Fruit fly (Drosophila melanogaster) whole organism, embryonic: Measurements from ENCODE around the gene zfh2.

Experiments
- Asciz ChIP-seq: fragments of 200-800 bp; sonication (Bioruptor generic); optimal IDR thresholded peaks from 2 replicates; lab custom pipeline; 2017; ENCODE audit warnings: missing biosample characterization, mild to moderate bottlenecking, missing genetic modification characterization, missing genetic modification reagents
- CG10462 ChIP-seq: fragments of 200-800 bp; sonication (Bioruptor generic); optimal IDR thresholded peaks from 2 replicates; lab custom pipeline; 2016; ENCODE audit warnings: missing biosample characterization, missing genetic modification characterization
- CG11247 ChIP-seq: fragments of 200-800 bp; sonication (Bioruptor generic); IDR thresholded peaks from 2 replicates; pipeline ENCODE4 v1.3.6; 2022; ENCODE audit warnings: missing biosample characterization, missing genetic modification characterization
- CG11695 ChIP-seq: fragments of 200-800 bp; sonication (Bioruptor generic); IDR thresholded peaks from 3 replicates; pipeline ENCODE4 v1.3.6; 2022; ENCODE audit warnings: missing biosample characterization, missing genetic modification characterization
- CG12071 ChIP-seq: fragments of 200-800 bp; sonication (Bioruptor generic); optimal IDR thresholded peaks from 3 replicates; lab custom pipeline; 2018; ENCODE audit warnings: missing biosample characterization, mild to moderate bottlenecking, missing genetic modification characterization
- CG12219 ChIP-seq: fragments of 200-800 bp; sonication (Bioruptor generic); optimal IDR thresholded peaks from 3 replicates; lab custom pipeline; 2018; ENCODE audit warnings: missing biosample characterization, mild to moderate bottlenecking, missing genetic modification characterization
- CG12659 ChIP-seq: fragments of 200-800 bp; sonication (Bioruptor generic); optimal IDR thresholded peaks from 3 replicates; lab custom pipeline; 2017; ENCODE audit warnings: mild to moderate bottlenecking, missing biosample characterization, missing genetic modification reagents, missing genetic modification characterization
- CG12769 ChIP-seq: fragments of 200-800 bp; sonication (Bioruptor generic); optimal IDR thresholded peaks from 2 replicates; lab custom pipeline; 2019; ENCODE audit warnings: missing biosample characterization, mild to moderate bottlenecking, missing genetic modification characterization, moderate library complexity
- CG14860 ChIP-seq: fragments of 200-800 bp; sonication (Bioruptor generic); IDR thresholded peaks from 3 replicates; pipeline ENCODE4 v1.3.6; 2022; ENCODE audit warnings: missing biosample characterization, missing genetic modification characterization; ENCODE audit not compliant: partially characterized antibody
- CG1603 ChIP-seq: fragments of 200-800 bp; sonication (Bioruptor generic); optimal IDR thresholded peaks from 2 replicates; lab custom pipeline; 2019; ENCODE audit warnings: missing biosample characterization, mild to moderate bottlenecking, missing genetic modification characterization, moderate library complexity
- CG16813 ChIP-seq: fragments of 200-800 bp; sonication (Bioruptor generic); IDR thresholded peaks from 3 replicates; pipeline ENCODE4 v1.3.6; 2022; ENCODE audit warnings: missing biosample characterization, missing genetic modification characterization; ENCODE audit not compliant: partially characterized antibody
- CG17568 ChIP-seq: fragments of 200-800 bp; sonication (Bioruptor generic); optimal IDR thresholded peaks from 2 replicates; lab custom pipeline; 2018; ENCODE audit warnings: missing biosample characterization, mild to moderate bottlenecking, missing genetic modification characterization, moderate library complexity
- CG1792 ChIP-seq: fragments of 200-800 bp; sonication (Bioruptor generic); optimal IDR thresholded peaks from 2 replicates; lab custom pipeline; 2016; ENCODE audit warnings: missing biosample characterization, missing genetic modification characterization
- CG1832 ChIP-seq: fragments of 200-800 bp; sonication (Bioruptor generic); optimal IDR thresholded peaks from 2 replicates; lab custom pipeline; 2017; ENCODE audit warnings: missing biosample characterization, mild to moderate bottlenecking, missing genetic modification characterization, inconsistent platforms
- CG18599 ChIP-seq: fragments of 200-800 bp; sonication (Bioruptor generic); optimal IDR thresholded peaks from 3 replicates; lab custom pipeline; 2017; ENCODE audit warnings: missing biosample characterization, missing genetic modification characterization, mild to moderate bottlenecking, moderate library complexity, missing genetic modification reagents
- CG18619 ChIP-seq: fragments of 200-800 bp; sonication (Bioruptor generic); optimal IDR thresholded peaks from 3 replicates; lab custom pipeline; 2017; ENCODE audit warnings: missing biosample characterization, mild to moderate bottlenecking, missing genetic modification characterization
- CG2712 ChIP-seq: fragments of 200-800 bp; optimal IDR thresholded peaks from 3 replicates; lab custom pipeline; 2019; ENCODE audit warnings: missing biosample characterization, mild to moderate bottlenecking, missing genetic modification characterization, moderate library complexity
- CG31388 ChIP-seq: fragments of 200-800 bp; sonication (Bioruptor generic); optimal IDR thresholded peaks from 2 replicates; lab custom pipeline; 2016; ENCODE audit warnings: missing biosample characterization, missing genetic modification characterization
- CG32767 ChIP-seq: fragments of 200-800 bp; sonication (Bioruptor generic); IDR thresholded peaks from 2 replicates; pipeline ENCODE4 v1.3.6; 2022; ENCODE audit warnings: missing biosample characterization, missing genetic modification characterization
- CG4730 ChIP-seq: fragments of 200-800 bp; sonication (Bioruptor generic); IDR thresholded peaks from 2 replicates; pipeline ENCODE4 v1.3.6; 2022; ENCODE audit warnings: missing biosample characterization, missing genetic modification characterization
- CG5953 ChIP-seq: fragments of 200-800 bp; sonication (Bioruptor generic); IDR thresholded peaks from 2 replicates; pipeline ENCODE4 v1.3.6; 2022; ENCODE audit warnings: missing biosample characterization, missing genetic modification characterization
- CG7745 ChIP-seq: fragments of 200-800 bp; sonication (Bioruptor generic); optimal IDR thresholded peaks from 2 replicates; lab custom pipeline; 2018; ENCODE audit warnings: missing biosample characterization, mild to moderate bottlenecking, missing genetic modification characterization, moderate library complexity
- CG7839 ChIP-seq: fragments of 200-800 bp; sonication (Bioruptor generic); optimal IDR thresholded peaks from 3 replicates; lab custom pipeline; 2018; ENCODE audit warnings: missing biosample characterization, mild to moderate bottlenecking, missing genetic modification characterization, moderate library complexity
- CG8478 ChIP-seq: fragments of >200 bp; optimal IDR thresholded peaks from 2 replicates; lab custom pipeline; 2018
- CG9437 ChIP-seq: fragments of 200-800 bp; sonication (Bioruptor generic); optimal IDR thresholded peaks from 2 replicates; lab custom pipeline; 2018; ENCODE audit warnings: missing biosample characterization, mild to moderate bottlenecking, missing genetic modification characterization
- CG9876 ChIP-seq: fragments of 200-800 bp; sonication (Bioruptor generic); optimal IDR thresholded peaks from 2 replicates; lab custom pipeline; 2016; ENCODE audit warnings: missing biosample characterization, missing genetic modification characterization
- CTCF ChIP-seq: fragments of 200-800 bp; sonication (Bioruptor generic); optimal IDR thresholded peaks from 2 replicates; lab custom pipeline; 2017; ENCODE audit warnings: missing biosample characterization, mild to moderate bottlenecking, missing genetic modification characterization, moderate library complexity
- D ChIP-seq, 2 experiments: fragments of 200-800 bp in 1 of 2; fragments of >200 bp in 1 of 2; sonication (Bioruptor generic) in 1 of 2; optimal IDR thresholded peaks; 2 replicates in 1 of 2; 3 replicates in 1 of 2; lab custom pipeline; 2017; ENCODE audit warnings: mild to moderate bottlenecking in 1 of 2, missing biosample characterization in 1 of 2, missing genetic modification characterization in 1 of 2, missing genetic modification reagents in 1 of 2
- Dfd ChIP-seq, 2 experiments: fragments of >200 bp; optimal IDR thresholded peaks; 2 replicates each; lab custom pipeline; 2017; ENCODE audit warnings: missing biosample characterization in 2 of 2, missing genetic modification characterization in 2 of 2
- Doc2 ChIP-seq: fragments of 200-800 bp; sonication (Bioruptor generic); IDR thresholded peaks from 2 replicates; pipeline ENCODE4 v1.3.6; 2022; ENCODE audit warnings: missing biosample characterization, missing genetic modification characterization
- Dref ChIP-seq: fragments of 200-800 bp; sonication (Bioruptor generic); IDR thresholded peaks from 2 replicates; pipeline ENCODE4 v1.3.6; 2022; ENCODE audit warnings: missing biosample characterization, missing genetic modification characterization
- Fer1 ChIP-seq: fragments of 200-800 bp; sonication (Bioruptor generic); optimal IDR thresholded peaks from 2 replicates; lab custom pipeline; 2017; ENCODE audit warnings: missing biosample characterization, mild to moderate bottlenecking, missing genetic modification characterization
- Gsc ChIP-seq: fragments of 200-800 bp; sonication (Bioruptor generic); IDR thresholded peaks from 2 replicates; pipeline ENCODE4 v1.3.6; 2022; ENCODE audit warnings: missing biosample characterization, missing genetic modification characterization
- H2.0 ChIP-seq: fragments of 200-800 bp; sonication (Bioruptor generic); IDR thresholded peaks from 2 replicates; pipeline ENCODE4 v1.3.6; 2022; ENCODE audit warnings: missing biosample characterization, missing genetic modification characterization
- MTF-1 ChIP-seq: fragments of 200-800 bp; sonication (Bioruptor generic); optimal IDR thresholded peaks from 2 replicates; lab custom pipeline; 2018; ENCODE audit warnings: missing biosample characterization, mild to moderate bottlenecking, missing genetic modification characterization, borderline replicate concordance
- NFAT ChIP-seq: fragments of 200-800 bp; sonication (Bioruptor generic); IDR thresholded peaks from 2 replicates; pipeline ENCODE4 v1.3.6; 2022; ENCODE audit warnings: missing biosample characterization, missing genetic modification characterization
- Sox102F ChIP-seq: fragments of 200-800 bp; sonication (Bioruptor generic); optimal IDR thresholded peaks from 2 replicates; lab custom pipeline; 2018; ENCODE audit warnings: missing biosample characterization, mild to moderate bottlenecking, missing genetic modification characterization, moderate library complexity
- Ssrp ChIP-seq: fragments of 200-800 bp; sonication (Bioruptor generic); optimal IDR thresholded peaks from 2 replicates; lab custom pipeline; 2018; ENCODE audit warnings: missing biosample characterization, mild to moderate bottlenecking, missing genetic modification characterization, moderate library complexity
- Taf1 ChIP-seq: fragments of 200-800 bp; sonication (Bioruptor generic); IDR thresholded peaks from 2 replicates; pipeline ENCODE4 v1.3.6; 2022; ENCODE audit warnings: missing biosample characterization, missing genetic modification characterization
- Usf ChIP-seq: fragments of 200-800 bp; sonication (Bioruptor generic); optimal IDR thresholded peaks from 2 replicates; lab custom pipeline; 2017; ENCODE audit warnings: missing genotype, missing biosample characterization, missing genetic modification characterization
- ab ChIP-seq: fragments of 200-800 bp; sonication (Bioruptor generic); optimal IDR thresholded peaks from 2 replicates; lab custom pipeline; 2016; ENCODE audit warnings: missing biosample characterization, missing genetic modification characterization
- aop ChIP-seq: fragments of 200-800 bp; sonication (Bioruptor generic); IDR thresholded peaks from 2 replicates; pipeline ENCODE4 v1.3.6; 2022; ENCODE audit warnings: missing biosample characterization, missing genetic modification characterization
- dmrt99B ChIP-seq: fragments of 200-800 bp; sonication (Bioruptor generic); optimal IDR thresholded peaks from 2 replicates; lab custom pipeline; 2018; ENCODE audit warnings: missing biosample characterization, mild to moderate bottlenecking, missing genetic modification characterization, moderate library complexity
- mirr ChIP-seq: fragments of 200-800 bp; sonication (Bioruptor generic); optimal IDR thresholded peaks from 3 replicates; lab custom pipeline; 2018; ENCODE audit warnings: missing biosample characterization, mild to moderate bottlenecking, missing genetic modification characterization
- nau ChIP-seq: fragments of 200-800 bp; sonication (Bioruptor generic); optimal IDR thresholded peaks from 3 replicates; lab custom pipeline; 2017; ENCODE audit warnings: missing biosample characterization, mild to moderate bottlenecking, missing genetic modification characterization, missing genetic modification reagents
- pho ChIP-seq: fragments of 200-800 bp; sonication (Bioruptor generic); optimal IDR thresholded peaks from 2 replicates; lab custom pipeline; 2016; ENCODE audit warnings: missing biosample characterization, missing genetic modification characterization
- psq ChIP-seq: fragments of 200-800 bp; sonication (Bioruptor generic); optimal IDR thresholded peaks from 2 replicates; lab custom pipeline; 2017; ENCODE audit warnings: missing biosample characterization, missing genetic modification characterization
- sens ChIP-seq: fragments of 200-800 bp; sonication (Bioruptor generic); peaks from one replicate; lab custom pipeline; 2016; ENCODE audit warnings: missing biosample characterization, missing genetic modification characterization
- sima ChIP-seq: fragments of 200-800 bp; sonication (Bioruptor generic); optimal IDR thresholded peaks from 2 replicates; lab custom pipeline; 2016; ENCODE audit warnings: missing biosample characterization, missing genetic modification characterization
- trem ChIP-seq: fragments of 200-800 bp; optimal IDR thresholded peaks from 3 replicates; lab custom pipeline; 2019; ENCODE audit warnings: missing biosample characterization, mild to moderate bottlenecking, missing genetic modification characterization, moderate library complexity
- twi ChIP-seq: fragments of 200-800 bp; optimal IDR thresholded peaks from 2 replicates; lab custom pipeline; 2019; ENCODE audit warnings: missing biosample characterization, mild to moderate bottlenecking, missing genetic modification characterization, moderate library complexity
- wor ChIP-seq: fragments of 200-800 bp; sonication (Bioruptor generic); IDR thresholded peaks from 2 replicates; pipeline ENCODE4 v1.3.6; 2022; ENCODE audit warnings: missing biosample characterization, missing genetic modification characterization

The zfh2 gene

DNA sequence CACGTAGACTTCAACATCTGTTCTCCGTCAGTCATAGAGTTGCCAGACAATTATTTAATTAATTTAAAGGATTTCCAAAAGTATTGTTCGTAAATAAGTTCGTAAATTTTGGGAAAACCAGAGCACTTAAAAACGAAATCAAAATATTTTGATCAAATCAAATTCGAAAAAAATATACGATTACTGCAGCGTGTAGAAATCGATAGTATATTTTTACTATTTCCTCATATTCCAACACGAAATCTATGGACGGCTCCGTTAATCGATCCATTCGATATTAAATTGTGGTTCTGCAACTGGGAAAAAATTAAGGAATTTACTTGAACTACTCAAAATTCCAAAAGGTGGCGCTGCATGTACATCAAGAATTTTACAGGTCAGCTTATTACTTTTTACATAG lies 15.2 kb upstream of the zfh2 start (continued):
- no peak for TF ChIP-seq Usf (GFP tag; lab: Kevin White, UChicago)
- no peak for TF ChIP-seq CG8478
- TF ChIP-seq CG12071: no peak
- TF ChIP-seq aop (GFP tag; lab: Robert Waterston, UW): no peak
- TF ChIP-seq CG7745 (tag; lab: Kevin White, UChicago): peak; percentile 62
- TF ChIP-seq CG11695: 0 out of 3 replicates have a peak, but pooled peaks have one; percentile 30
- no peak for TF ChIP-seq psq
- no peak for TF ChIP-seq H2.0 (GFP tag; lab: Robert Waterston, UW)
- TF ChIP-seq twi (tag; lab: Kevin White, UChicago): peak; percentile 3
- TF ChIP-seq CG18599 (GFP tag; lab: Kevin White, UChicago): no peak
- TF ChIP-seq MTF-1 (GFP tag; lab: Kevin White, UChicago): no peak
- peak; percentile 87 for TF ChIP-seq sens
- no peak for TF ChIP-seq D (optimal IDR thresholded peaks at IDR 0.05; lab: Kevin White, UChicago)
- no peak for TF ChIP-seq D (GFP tag; optimal IDR thresholded peaks at IDR 0.05; lab: Kevin White, UChicago)
- TF ChIP-seq Dfd (GFP tag; optimal IDR thresholded peaks at IDR 0.05; lab: Kevin White, UChicago): no peak
- no peak for TF ChIP-seq CG5953 (GFP tag; lab: Robert Waterston, UW)
- no peak for TF ChIP-seq CG17568 (GFP tag; lab: Kevin White, UChicago)
- peak; percentile 56 for TF ChIP-seq CG9876 (GFP tag; lab: Kevin White, UChicago)
- no peak for TF ChIP-seq CG32767 (GFP tag; lab: Robert Waterston, UW)
- TF ChIP-seq CTCF (GFP tag; lab: Kevin White, UChicago): peak; percentile 97
- no peak for TF ChIP-seq CG9437 (GFP tag; lab: Kevin White, UChicago)
- no peak for TF ChIP-seq CG11247 (GFP tag; lab: Robert Waterston, UW)
- peak; percentile 94 for TF ChIP-seq CG16813
- TF ChIP-seq sima (GFP tag; lab: Kevin White, UChicago): no peak
- no peak for TF ChIP-seq Doc2 (GFP tag; lab: Robert Waterston, UW)
- 0 out of 2 replicates have a peak, but pooled peaks have one; percentile 41 for TF ChIP-seq Taf1 (GFP tag; lab: Robert Waterston, UW)
- peak; percentile 81 for TF ChIP-seq trem (tag; lab: Kevin White, UChicago)
- TF ChIP-seq CG12219 (GFP tag; lab: Kevin White, UChicago): no peak
- peak; percentile 59 for TF ChIP-seq CG2712 (tag; lab: Kevin White, UChicago)
- peak; percentile 54 for TF ChIP-seq CG12769 (tag; lab: Kevin White, UChicago)
- no peak; the same call in 1 of the 2 replicates for TF ChIP-seq NFAT
- no peak for TF ChIP-seq nau
- peak; percentile 72 for TF ChIP-seq CG1603 (tag; lab: Kevin White, UChicago)
- peak; percentile 39 for TF ChIP-seq Asciz
- TF ChIP-seq Fer1: peak; percentile 27
- no peak for TF ChIP-seq CG1792 (GFP tag; lab: Kevin White, UChicago)
- peak; percentile 9 for TF ChIP-seq dmrt99B (tag; lab: Kevin White, UChicago)
- no peak; the same call in 1 of the 2 replicates for TF ChIP-seq CG4730
- peak; percentile 93 for TF ChIP-seq Dref (GFP tag; lab: Robert Waterston, UW)
- TF ChIP-seq CG31388 (GFP tag; lab: Kevin White, UChicago): no peak
- TF ChIP-seq CG1832 (GFP tag; lab: Kevin White, UChicago): no peak
- TF ChIP-seq CG14860 (GFP tag; lab: Robert Waterston, UW): peak; percentile 93
- peak; percentile 64 for TF ChIP-seq pho (GFP tag; lab: Kevin White, UChicago)
- no peak for TF ChIP-seq CG18619
- no peak for TF ChIP-seq Gsc (GFP tag; lab: Robert Waterston, UW)
- TF ChIP-seq CG10462 (GFP tag; lab: Kevin White, UChicago): no peak
- no peak for TF ChIP-seq ab
- TF ChIP-seq mirr (GFP tag; lab: Kevin White, UChicago): no peak
- TF ChIP-seq CG7839 (tag; lab: Kevin White, UChicago): peak; percentile 33
- TF ChIP-seq CG12659 (GFP tag; lab: Kevin White, UChicago): peak; percentile 78
- TF ChIP-seq Ssrp: peak; percentile 31
- no peak for TF ChIP-seq wor (GFP tag; lab: Robert Waterston, UW)
- no peak for TF ChIP-seq Sox102F (GFP tag; lab: Kevin White, UChicago)
